Worm (Caenorhabditis elegans) whole organism, young adult: ENCODE data around the gene srh-46.

Source experiments
- ama-1 ChIP-seq, 3 experiments: fragments of 150-350 bp in 1 of 3; sonication (generic microtip) in 2 of 3; optimal IDR thresholded peaks; 2 replicates each; lab custom pipeline; 2014 to 2018; ENCODE audit warnings: missing biosample characterization in 2 of 3, missing genetic modification characterization in 2 of 3, missing genetic modification reagents in 2 of 3
- mcd-1 ChIP-seq: fragments of 200-800 bp; sonication (Bioruptor generic); IDR thresholded peaks from 2 replicates; pipeline ENCODE4 v1.3.6; 2022; ENCODE audit warnings: missing genetic modification reagents, missing genetic modification characterization, missing compliant biosample characterization
- unc-62 ChIP-seq: fragments of 150-350 bp; optimal IDR thresholded peaks from 2 replicates; lab custom pipeline; 2014; ENCODE audit warnings: missing biosample characterization, missing genetic modification reagents, missing genetic modification characterization

- no peak for TF ChIP-seq ama-1 (optimal IDR thresholded peaks at IDR 0.05; lab: Kevin White, UChicago)
- TF ChIP-seq ama-1 (GFP tag; optimal IDR thresholded peaks at IDR 0.05; lab: Kevin White, UChicago): no peak
- no peak for TF ChIP-seq unc-62
- no peak for TF ChIP-seq mcd-1 (GFP tag; lab: Robert Waterston, UW)
These were observed 6.2 kb upstream of the srh-46 start for ce11 chrV:11308915-11309314.
